Worm (Caenorhabditis elegans): ENCODE results near the gene C39F7.1.

C39F7.1 gene

ce11 chrV:1252794-1253193, 7.3 kb upstream of the C39F7.1 start:
- TF ChIP-seq dao-5 (tag; optimal IDR thresholded peaks at IDR 0.05) (no peak), W03F9.2 (tag; optimal IDR thresholded peaks at IDR 0.05) (no peak), him-1 (tag; optimal IDR thresholded peaks at IDR 0.05) (no peak)

DNA sequence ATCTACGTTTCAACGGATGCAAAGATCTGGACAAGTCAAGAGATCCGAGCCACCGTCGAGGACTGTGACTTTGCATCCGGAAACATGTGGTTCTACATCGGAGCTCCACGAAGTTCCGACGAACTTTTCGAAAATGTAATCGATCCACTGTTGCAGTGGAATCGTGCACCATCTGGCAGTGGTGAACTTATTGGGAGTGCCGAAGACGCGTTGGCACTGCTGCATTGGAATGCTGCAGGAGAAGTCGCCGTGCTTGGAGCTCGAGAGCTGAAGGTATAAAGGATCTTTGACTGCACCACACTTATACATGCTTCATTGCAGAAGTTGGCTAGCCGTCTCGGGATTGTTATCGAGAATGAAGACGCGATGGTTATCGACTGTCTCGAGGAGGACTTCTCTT, 1.9 kb downstream of the C39F7.1 start:
- TF ChIP-seq him-1 (tag; optimal IDR thresholded peaks at IDR 0.05) (no peak), W03F9.2 (tag; optimal IDR thresholded peaks at IDR 0.05) (no peak), dao-5 (tag; optimal IDR thresholded peaks at IDR 0.05) (no peak)

DNA sequence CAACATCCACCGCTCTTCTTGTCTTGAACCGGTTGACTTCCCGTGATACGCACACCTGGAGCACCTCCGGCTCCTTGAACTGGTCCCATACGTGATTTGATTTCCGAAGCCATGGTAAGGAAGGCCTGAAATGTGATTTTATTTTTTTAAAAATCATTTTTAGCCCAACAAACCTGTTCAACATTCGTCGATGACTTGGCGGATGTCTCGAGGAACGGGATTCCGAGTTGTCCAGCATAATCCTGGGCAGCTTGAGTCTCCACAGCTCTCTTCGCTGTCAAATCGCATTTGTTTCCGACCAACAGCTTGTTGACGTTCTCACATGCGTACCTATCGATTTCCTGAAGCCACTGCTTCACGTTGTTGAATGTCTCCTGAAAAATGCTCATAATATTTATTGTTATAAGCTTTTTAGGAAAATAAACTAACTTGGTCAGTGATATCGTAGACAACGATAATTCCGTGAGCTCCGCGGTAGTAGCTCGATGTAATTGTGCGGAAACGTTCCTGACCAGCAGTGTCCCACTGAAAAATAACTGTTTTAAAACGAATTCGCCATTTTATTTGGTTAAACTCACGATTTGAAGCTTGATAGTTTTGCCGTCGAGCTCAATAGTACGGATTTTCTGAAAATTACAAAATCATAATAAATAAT, 3.1 kb downstream of the C39F7.1 start:
- TF ChIP-seq W03F9.2 (tag; optimal IDR thresholded peaks at IDR 0.05), result no peak
- no peak for TF ChIP-seq him-1 (tag; optimal IDR thresholded peaks at IDR 0.05)
- no peak for TF ChIP-seq dao-5 (tag; optimal IDR thresholded peaks at IDR 0.05)

DNA sequence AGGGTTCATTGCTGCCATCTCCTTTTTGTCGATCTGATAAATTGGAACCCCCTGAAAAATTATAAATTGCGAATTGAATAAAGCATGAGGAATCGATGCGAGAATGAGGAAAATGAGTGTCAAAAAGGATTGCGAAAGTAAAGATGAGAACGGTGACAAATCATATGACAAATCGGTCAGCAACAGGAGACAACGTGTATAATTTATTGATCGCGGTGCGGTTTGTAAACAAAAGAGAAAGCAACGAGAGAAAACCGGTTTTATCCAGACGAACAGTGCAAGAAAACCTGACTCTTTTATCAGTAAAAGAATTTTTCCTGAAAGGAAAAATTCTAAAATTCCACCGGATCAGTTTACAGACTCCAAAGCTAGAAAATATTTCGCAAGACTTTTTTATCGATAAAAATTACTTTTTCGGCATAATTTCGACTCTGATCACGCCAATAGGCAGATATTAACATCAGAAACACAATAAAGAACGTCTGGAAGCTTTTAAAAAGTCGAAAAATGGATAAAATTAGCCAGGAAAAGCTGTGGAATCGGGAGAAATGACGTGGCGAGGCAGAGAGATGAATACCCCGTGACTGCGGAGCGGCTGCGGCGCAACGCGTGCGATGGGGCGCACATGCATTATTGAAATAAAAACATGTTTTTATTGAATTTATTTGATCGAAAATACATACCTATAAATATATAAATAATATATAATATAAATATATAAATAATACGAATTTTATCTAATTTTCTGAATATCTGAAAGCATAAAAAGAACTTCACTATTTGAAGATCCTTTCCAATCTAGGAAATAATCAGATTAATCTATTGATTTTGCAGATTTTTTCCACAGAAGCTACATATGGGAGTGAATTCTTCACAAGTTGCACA, 4.0 kb downstream of the C39F7.1 start, which contains the start of the genes rab-1 and C39F7.5:
Gene rab-1 (minus strand): TSS at position 51 of the 885 bp plus-strand sequence.
Gene C39F7.5 (plus strand): TSS at position 835 of the 885 bp plus-strand sequence.
- no peak for TF ChIP-seq him-1 (tag; optimal IDR thresholded peaks at IDR 0.05)
- TF ChIP-seq dao-5 (tag; optimal IDR thresholded peaks at IDR 0.05), result no peak
- peak; percentile 88 for TF ChIP-seq W03F9.2 (tag; optimal IDR thresholded peaks at IDR 0.05)

ce11 chrV:1266540-1266939, 6.4 kb downstream of the C39F7.1 start:
- TF ChIP-seq dao-5 (tag; optimal IDR thresholded peaks at IDR 0.05), result no peak
- no peak for TF ChIP-seq him-1 (tag; optimal IDR thresholded peaks at IDR 0.05)
- TF ChIP-seq W03F9.2 (tag; optimal IDR thresholded peaks at IDR 0.05), result no peak

- TF ChIP-seq dao-5 (tag; optimal IDR thresholded peaks at IDR 0.05), result no peak
- no peak for TF ChIP-seq W03F9.2 (tag; optimal IDR thresholded peaks at IDR 0.05)
- TF ChIP-seq him-1 (tag; optimal IDR thresholded peaks at IDR 0.05), result no peak
Observed at ce11 chrV:1270611-1271010, 10.5 kb downstream of the C39F7.1 start, which contains the start of gene Y75B7B.1. Y75B7B.1 (plus strand) TSS chrV:1270911.

- TF ChIP-seq W03F9.2 (tag; optimal IDR thresholded peaks at IDR 0.05), result no peak
- no peak for TF ChIP-seq him-1 (tag; optimal IDR thresholded peaks at IDR 0.05)
- no peak for TF ChIP-seq dao-5 (tag; optimal IDR thresholded peaks at IDR 0.05)
Observed at ce11 chrV:1275924-1276323, 15.8 kb downstream of the C39F7.1 start, which contains the start of gene Y75B7B.2. Y75B7B.2 (minus strand) TSS chrV:1276024.

- TF ChIP-seq him-1 (tag; optimal IDR thresholded peaks at IDR 0.05), result no peak
- TF ChIP-seq dao-5 (tag; optimal IDR thresholded peaks at IDR 0.05), result no peak
- no peak for TF ChIP-seq W03F9.2 (tag; optimal IDR thresholded peaks at IDR 0.05)
Observed at ce11 chrV:1277926-1278325, 17.8 kb downstream of the C39F7.1 start.

DNA sequence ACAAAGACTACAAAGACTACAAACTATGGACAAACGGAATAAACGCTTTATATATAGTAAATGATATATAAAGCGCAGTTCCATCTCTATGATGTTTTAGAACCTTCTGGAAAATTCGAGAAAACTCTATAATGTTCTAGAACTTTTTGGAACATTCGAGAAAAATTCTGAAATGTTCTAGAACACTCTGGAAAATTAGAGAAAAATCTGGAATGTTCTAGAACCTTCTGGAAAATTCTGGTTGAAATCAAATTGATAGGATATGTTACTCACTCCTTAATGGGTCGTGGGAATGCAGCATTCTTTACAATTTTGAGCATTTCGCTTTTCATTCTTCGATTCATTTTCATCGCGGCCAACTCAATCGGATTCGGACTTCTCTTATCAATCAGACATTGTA, 18.4 kb downstream of the C39F7.1 start:
- no peak for TF ChIP-seq dao-5 (tag; optimal IDR thresholded peaks at IDR 0.05)
- TF ChIP-seq W03F9.2 (tag; optimal IDR thresholded peaks at IDR 0.05), result no peak
- no peak for TF ChIP-seq him-1 (tag; optimal IDR thresholded peaks at IDR 0.05)

DNA sequence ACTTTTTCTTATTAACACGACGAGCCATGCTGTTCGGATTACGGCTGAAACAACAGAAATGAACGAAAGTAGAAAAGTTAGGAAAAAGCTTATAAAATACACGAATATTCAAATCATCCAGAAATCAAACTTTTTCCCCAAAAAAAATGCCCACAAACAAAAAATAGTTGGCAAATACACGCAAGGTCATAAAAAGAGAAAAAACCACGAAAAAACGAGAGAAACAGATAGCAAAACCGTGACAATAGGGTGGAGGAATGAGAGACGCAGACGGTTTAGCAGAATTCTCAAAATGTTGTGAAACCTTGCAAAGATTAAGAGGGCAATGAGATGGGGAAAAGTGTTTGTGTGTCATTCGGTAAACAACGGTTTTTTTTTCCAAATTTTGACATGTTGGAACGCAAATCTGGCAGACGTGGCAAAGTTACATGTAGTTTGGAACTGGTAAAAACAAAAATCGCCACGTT, 25.5 kb downstream of the C39F7.1 start, which contains the start of gene tank-1:
Gene tank-1 (minus strand): TSS at position 51 of the 467 bp plus-strand sequence.
- TF ChIP-seq him-1 (tag; optimal IDR thresholded peaks at IDR 0.05) (no peak), W03F9.2 (tag; optimal IDR thresholded peaks at IDR 0.05) (no peak), dao-5 (tag; optimal IDR thresholded peaks at IDR 0.05) (no peak)

DNA sequence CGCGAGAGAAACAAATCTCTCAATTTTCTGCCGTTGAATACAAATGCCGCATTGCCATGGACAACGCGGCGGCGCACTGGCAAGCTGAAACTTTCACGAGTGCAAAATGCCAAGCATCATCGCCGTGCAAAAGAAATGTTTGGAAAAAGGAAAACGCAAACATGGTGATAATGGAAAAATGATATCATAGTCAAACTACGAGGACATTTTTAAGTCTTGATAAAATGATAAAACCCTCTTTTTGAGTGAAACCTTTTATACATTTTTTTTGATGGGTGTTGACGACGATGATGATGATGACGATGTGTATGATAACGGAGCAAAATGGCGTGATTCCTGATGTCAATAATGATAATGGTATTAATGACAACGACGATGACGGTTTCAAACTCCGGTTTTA, 27.1 kb downstream of the C39F7.1 start:
- TF ChIP-seq him-1 (tag; optimal IDR thresholded peaks at IDR 0.05) (no peak), dao-5 (tag; optimal IDR thresholded peaks at IDR 0.05) (no peak), W03F9.2 (tag; optimal IDR thresholded peaks at IDR 0.05) (no peak)

ce11 chrV:1299232-1299631, 39.1 kb downstream of the C39F7.1 start, which contains the start of gene egl-2:
egl-2 (minus strand) TSS chrV:1299332.
- TF ChIP-seq dao-5 (tag; optimal IDR thresholded peaks at IDR 0.05) (no peak), him-1 (tag; optimal IDR thresholded peaks at IDR 0.05) (no peak), W03F9.2 (tag; optimal IDR thresholded peaks at IDR 0.05) (no peak)

- no peak for TF ChIP-seq him-1 (tag; optimal IDR thresholded peaks at IDR 0.05)
- TF ChIP-seq dao-5 (tag; optimal IDR thresholded peaks at IDR 0.05), result no peak
- TF ChIP-seq W03F9.2 (tag; optimal IDR thresholded peaks at IDR 0.05), result no peak
Observed at ce11 chrV:1302090-1302489, 41.9 kb downstream of the C39F7.1 start.

DNA sequence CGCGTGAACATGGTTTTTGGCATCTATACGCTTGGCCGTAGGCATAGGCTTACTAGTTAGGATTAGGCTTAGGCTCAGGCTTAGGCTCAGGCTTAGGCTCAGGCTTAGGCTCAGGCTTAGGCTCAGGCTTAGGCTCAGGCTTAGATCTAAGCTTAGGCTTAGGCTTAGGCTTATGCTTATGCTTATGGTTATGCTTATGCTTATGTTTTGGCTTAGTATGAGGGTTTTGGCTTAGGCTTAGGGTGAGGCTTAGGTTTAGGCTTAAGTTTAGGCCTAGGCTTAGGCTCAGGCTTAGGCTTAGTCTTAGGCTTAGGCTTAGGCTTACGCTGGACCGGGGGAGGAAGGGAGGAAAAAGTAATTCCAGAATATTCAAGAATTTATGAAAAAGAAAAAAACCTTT, 45.7 kb downstream of the C39F7.1 start:
- TF ChIP-seq him-1 (tag; optimal IDR thresholded peaks at IDR 0.05) (no peak), dao-5 (tag; optimal IDR thresholded peaks at IDR 0.05) (no peak), W03F9.2 (tag; optimal IDR thresholded peaks at IDR 0.05) (no peak)
